Fruit fly (Drosophila melanogaster) whole organism, embryonic: Measurements from ENCODE around the gene Fkbp59.
A peak's percentile ranks its signal among the peaks of the same experiment; 100 is the strongest.

Experiments
- Atf3 ChIP-seq: fragments of 200-800 bp; sonication (Bioruptor generic); optimal IDR thresholded peaks from 3 replicates; lab custom pipeline; 2016; ENCODE audit warnings: missing biosample characterization, missing genetic modification characterization
- Bgb ChIP-seq: fragments of 200-800 bp; sonication (Bioruptor generic); IDR thresholded peaks from 2 replicates; pipeline ENCODE4 v1.3.6; 2022; ENCODE audit warnings: missing biosample characterization, missing genetic modification characterization; ENCODE audit not compliant: partially characterized antibody
- Bteb2 ChIP-seq: fragments of 200-800 bp; sonication (Bioruptor generic); optimal IDR thresholded peaks from 2 replicates; lab custom pipeline; 2016; ENCODE audit warnings: missing biosample characterization, missing genetic modification characterization
- CG12104 ChIP-seq: fragments of 200-800 bp; sonication (Bioruptor generic); optimal IDR thresholded peaks from 3 replicates; lab custom pipeline; 2016; ENCODE audit warnings: missing biosample characterization, missing genetic modification characterization
- CG14965 ChIP-seq: fragments of 200-800 bp; sonication (Bioruptor generic); optimal IDR thresholded peaks from 2 replicates; lab custom pipeline; 2016; ENCODE audit warnings: missing biosample characterization, missing genetic modification characterization, borderline replicate concordance
- CG15269 ChIP-seq: fragments of 200-800 bp; sonication (Bioruptor generic); optimal IDR thresholded peaks from 2 replicates; lab custom pipeline; 2018; ENCODE audit warnings: missing biosample characterization, mild to moderate bottlenecking, missing genetic modification characterization, moderate library complexity
- CG15696 ChIP-seq: fragments of 200-800 bp; sonication (Bioruptor generic); optimal IDR thresholded peaks from 2 replicates; lab custom pipeline; 2019; ENCODE audit warnings: missing biosample characterization, mild to moderate bottlenecking, missing genetic modification characterization, moderate library complexity
- CG17359 ChIP-seq: fragments of 200-800 bp; sonication (Bioruptor generic); optimal IDR thresholded peaks from 3 replicates; lab custom pipeline; 2018; ENCODE audit warnings: missing biosample characterization, mild to moderate bottlenecking, missing genetic modification characterization, moderate library complexity
- CG17568 ChIP-seq: fragments of 200-800 bp; sonication (Bioruptor generic); optimal IDR thresholded peaks from 2 replicates; lab custom pipeline; 2018; ENCODE audit warnings: missing biosample characterization, mild to moderate bottlenecking, missing genetic modification characterization, moderate library complexity
- CG3163 ChIP-seq: fragments of 200-800 bp; sonication (Bioruptor generic); optimal IDR thresholded peaks from 3 replicates; lab custom pipeline; 2016; ENCODE audit warnings: missing biosample characterization, missing genetic modification characterization
- CG33557 ChIP-seq: fragments of 200-800 bp; sonication (Bioruptor generic); optimal IDR thresholded peaks from 2 replicates; lab custom pipeline; 2019; ENCODE audit warnings: missing biosample characterization, mild to moderate bottlenecking, missing genetic modification characterization, moderate library complexity
- CG4282 ChIP-seq: fragments of 200-800 bp; sonication (Bioruptor generic); optimal IDR thresholded peaks from 2 replicates; lab custom pipeline; 2016; ENCODE audit warnings: missing biosample characterization, missing genetic modification characterization
- CG4360 ChIP-seq: fragments of 200-800 bp; sonication (Bioruptor generic); IDR thresholded peaks from 2 replicates; pipeline ENCODE4 v1.3.6; 2022; ENCODE audit warnings: missing biosample characterization, missing genetic modification characterization
- CG4617 ChIP-seq: fragments of 200-800 bp; sonication (Bioruptor generic); optimal IDR thresholded peaks from 3 replicates; lab custom pipeline; 2016; ENCODE audit warnings: missing biosample characterization, missing genetic modification characterization, borderline replicate concordance
- CG4707 ChIP-seq: fragments of 200-800 bp; sonication (Bioruptor generic); optimal IDR thresholded peaks from 2 replicates; lab custom pipeline; 2018; ENCODE audit warnings: missing biosample characterization, mild to moderate bottlenecking, missing genetic modification characterization, moderate library complexity
- CG7357 ChIP-seq: fragments of 200-800 bp; sonication (Bioruptor generic); IDR thresholded peaks from 3 replicates; pipeline ENCODE4 v1.3.6; 2022; ENCODE audit warnings: missing biosample characterization, missing genetic modification characterization
- CG7786 ChIP-seq: fragments of 200-800 bp; sonication (Bioruptor generic); optimal IDR thresholded peaks from 2 replicates; lab custom pipeline; 2016; ENCODE audit warnings: missing biosample characterization, missing genetic modification characterization
- CG8478 ChIP-seq: fragments of >200 bp; optimal IDR thresholded peaks from 2 replicates; lab custom pipeline; 2018
- CG9876 ChIP-seq: fragments of 200-800 bp; sonication (Bioruptor generic); optimal IDR thresholded peaks from 2 replicates; lab custom pipeline; 2016; ENCODE audit warnings: missing biosample characterization, missing genetic modification characterization
- E2f1 ChIP-seq: fragments of 200-800 bp; sonication (Bioruptor generic); IDR thresholded peaks from 2 replicates; pipeline ENCODE4 v1.3.6; 2022; ENCODE audit warnings: missing biosample characterization, missing genetic modification characterization
- H2.0 ChIP-seq: fragments of 200-800 bp; sonication (Bioruptor generic); IDR thresholded peaks from 2 replicates; pipeline ENCODE4 v1.3.6; 2022; ENCODE audit warnings: missing biosample characterization, missing genetic modification characterization
- HHEX ChIP-seq: fragments of 200-800 bp; sonication (Bioruptor generic); optimal IDR thresholded peaks from 3 replicates; lab custom pipeline; 2017; ENCODE audit warnings: missing biosample characterization, mild to moderate bottlenecking, missing genetic modification characterization, missing genetic modification reagents
- HLH54F ChIP-seq: fragments of 200-800 bp; sonication (Bioruptor generic); optimal IDR thresholded peaks from 3 replicates; lab custom pipeline; 2016; ENCODE audit warnings: missing biosample characterization, missing genetic modification characterization
- Hmr ChIP-seq: fragments of 200-800 bp; sonication (Bioruptor generic); optimal IDR thresholded peaks from 3 replicates; lab custom pipeline; 2017; ENCODE audit warnings: mild to moderate bottlenecking, missing biosample characterization, missing genetic modification reagents, missing genetic modification characterization
- Lim3 ChIP-seq: fragments of 200-800 bp; sonication (Bioruptor generic); IDR thresholded peaks from 2 replicates; pipeline ENCODE4 v1.3.6; 2022; ENCODE audit warnings: missing biosample characterization, missing genetic modification characterization
- Myb ChIP-seq: fragments of 200-800 bp; sonication (Bioruptor generic); optimal IDR thresholded peaks from 2 replicates; lab custom pipeline; 2016; ENCODE audit warnings: missing biosample characterization, missing genetic modification characterization
- Nf-YB ChIP-seq: fragments of 200-800 bp; sonication (Bioruptor generic); optimal IDR thresholded peaks from 3 replicates; lab custom pipeline; 2019; ENCODE audit warnings: missing biosample characterization, mild to moderate bottlenecking, missing genetic modification characterization, moderate library complexity
- Side ChIP-seq: fragments of 200-800 bp; sonication (Bioruptor generic); optimal IDR thresholded peaks from 2 replicates; lab custom pipeline; 2016; ENCODE audit warnings: missing biosample characterization, missing genetic modification characterization
- Sin3A ChIP-seq: fragments of >200 bp; optimal IDR thresholded peaks from 2 replicates; lab custom pipeline; 2018
- Six4 ChIP-seq: fragments of 200-800 bp; sonication (Bioruptor generic); optimal IDR thresholded peaks from 2 replicates; lab custom pipeline; 2016; ENCODE audit warnings: missing biosample characterization, missing genetic modification characterization
- Sox100B ChIP-seq: fragments of 200-800 bp; sonication (Bioruptor generic); optimal IDR thresholded peaks from 3 replicates; lab custom pipeline; 2018; ENCODE audit warnings: missing biosample characterization, mild to moderate bottlenecking, missing genetic modification characterization
- Sox102F ChIP-seq: fragments of 200-800 bp; sonication (Bioruptor generic); optimal IDR thresholded peaks from 2 replicates; lab custom pipeline; 2018; ENCODE audit warnings: missing biosample characterization, mild to moderate bottlenecking, missing genetic modification characterization, moderate library complexity
- bab2 ChIP-seq: fragments of 200-800 bp; sonication (Bioruptor generic); optimal IDR thresholded peaks from 2 replicates; lab custom pipeline; 2016; ENCODE audit warnings: missing biosample characterization, missing genetic modification characterization
- bbx ChIP-seq: fragments of 200-800 bp; sonication (Bioruptor generic); IDR thresholded peaks from 2 replicates; pipeline ENCODE4 v1.3.6; 2022; ENCODE audit warnings: missing biosample characterization, missing genetic modification characterization; ENCODE audit not compliant: partially characterized antibody
- chn ChIP-seq: fragments of 200-800 bp; sonication (Bioruptor generic); optimal IDR thresholded peaks from 2 replicates; lab custom pipeline; 2016; ENCODE audit warnings: missing biosample characterization, missing genetic modification characterization
- ftz-f1 ChIP-seq: fragments of 200-800 bp; sonication (Bioruptor generic); optimal IDR thresholded peaks from 2 replicates; lab custom pipeline; 2016; ENCODE audit warnings: missing biosample characterization, missing genetic modification characterization
- ham ChIP-seq: fragments of 200-800 bp; sonication (Bioruptor generic); IDR thresholded peaks from 2 replicates; pipeline ENCODE4 v1.3.6; 2022; ENCODE audit warnings: missing biosample characterization, missing genetic modification characterization
- jumu ChIP-seq: fragments of 200-800 bp; sonication (Bioruptor generic); optimal IDR thresholded peaks from 3 replicates; lab custom pipeline; 2016; ENCODE audit warnings: missing biosample characterization, missing genetic modification characterization
- kay ChIP-seq: fragments of 200-800 bp; sonication (Bioruptor generic); optimal IDR thresholded peaks from 2 replicates; lab custom pipeline; 2016; ENCODE audit warnings: missing biosample characterization, missing genetic modification characterization
- lab ChIP-seq: fragments of 200-800 bp; sonication (Bioruptor generic); optimal IDR thresholded peaks from 3 replicates; lab custom pipeline; 2017; ENCODE audit warnings: missing biosample characterization, missing genetic modification characterization, mild to moderate bottlenecking, moderate library complexity, missing genetic modification reagents
- lbe ChIP-seq: fragments of 200-800 bp; sonication (Bioruptor generic); optimal IDR thresholded peaks from 2 replicates; lab custom pipeline; 2016; ENCODE audit warnings: missing biosample characterization, mild to moderate bottlenecking, missing genetic modification characterization
- mam ChIP-seq: fragments of 200-800 bp; sonication (Bioruptor generic); optimal IDR thresholded peaks from 3 replicates; lab custom pipeline; 2016; ENCODE audit warnings: missing biosample characterization, missing genetic modification characterization
- pfk ChIP-seq: fragments of 200-800 bp; sonication (Bioruptor generic); optimal IDR thresholded peaks from 2 replicates; lab custom pipeline; 2018; ENCODE audit warnings: missing biosample characterization, mild to moderate bottlenecking, missing genetic modification characterization, moderate library complexity
- pita ChIP-seq: fragments of 200-800 bp; sonication (Bioruptor generic); optimal IDR thresholded peaks from 2 replicates; lab custom pipeline; 2017; ENCODE audit warnings: missing biosample characterization, mild to moderate bottlenecking, missing genetic modification characterization
- pros ChIP-seq: fragments of 200-800 bp; sonication (Bioruptor generic); optimal IDR thresholded peaks from 3 replicates; lab custom pipeline; 2019; ENCODE audit warnings: missing biosample characterization, mild to moderate bottlenecking, missing genetic modification characterization, moderate library complexity
- sens ChIP-seq: fragments of 200-800 bp; sonication (Bioruptor generic); peaks from one replicate; lab custom pipeline; 2016; ENCODE audit warnings: missing biosample characterization, missing genetic modification characterization
- sima ChIP-seq: fragments of 200-800 bp; sonication (Bioruptor generic); optimal IDR thresholded peaks from 2 replicates; lab custom pipeline; 2016; ENCODE audit warnings: missing biosample characterization, missing genetic modification characterization
- stwl ChIP-seq: fragments of 200-800 bp; sonication (Bioruptor generic); optimal IDR thresholded peaks from 3 replicates; lab custom pipeline; 2018; ENCODE audit warnings: missing biosample characterization, mild to moderate bottlenecking, missing genetic modification characterization, moderate library complexity
- toy ChIP-seq: fragments of 200-800 bp; sonication (Bioruptor generic); IDR thresholded peaks from 2 replicates; pipeline ENCODE4 v1.3.6; 2022; ENCODE audit warnings: missing biosample characterization, missing genetic modification characterization
- twi ChIP-seq: fragments of 200-800 bp; optimal IDR thresholded peaks from 2 replicates; lab custom pipeline; 2019; ENCODE audit warnings: missing biosample characterization, mild to moderate bottlenecking, missing genetic modification characterization, moderate library complexity
- tx ChIP-seq: fragments of 200-800 bp; sonication (Bioruptor generic); optimal IDR thresholded peaks from 2 replicates; lab custom pipeline; 2016; ENCODE audit warnings: missing biosample characterization, missing genetic modification characterization
- unc-4 ChIP-seq: fragments of 200-800 bp; sonication (Bioruptor generic); IDR thresholded peaks from 2 replicates; pipeline ENCODE4 v1.3.6; 2022; ENCODE audit warnings: missing biosample characterization, missing genetic modification characterization; ENCODE audit not compliant: partially characterized antibody
- wdn ChIP-seq: fragments of 200-800 bp; sonication (Bioruptor generic); IDR thresholded peaks from 2 replicates; pipeline ENCODE4 v1.3.6; 2022; ENCODE audit warnings: missing biosample characterization, missing genetic modification characterization

Gene Fkbp59

DNA sequence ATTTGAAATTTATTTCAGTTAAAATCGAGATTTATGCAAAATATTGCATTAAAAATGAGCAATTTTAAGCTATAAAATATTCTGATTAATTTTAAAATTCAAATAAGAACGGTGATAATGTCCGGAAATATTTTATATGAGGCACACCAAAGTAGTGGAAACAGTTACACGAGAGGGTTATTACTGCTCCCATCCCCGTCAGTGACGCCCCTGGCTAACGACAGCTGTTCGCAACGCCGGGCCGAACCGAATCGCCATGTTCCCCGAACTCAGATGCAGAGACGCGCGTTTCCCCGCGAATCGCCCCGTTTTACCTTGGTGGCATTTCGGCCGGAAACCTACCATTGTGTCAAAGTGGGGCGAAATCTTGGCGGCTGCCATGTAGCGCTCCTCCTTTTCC, 24.0 kb downstream of the Fkbp59 start (continued):
- TF ChIP-seq CG8478 (no peak), ftz-f1 (no peak), mam (peak; percentile 38), kay (GFP tag; lab: Kevin White, UChicago) (no peak), HLH54F (GFP tag; lab: Kevin White, UChicago) (no peak), CG33557 (no peak), Sin3A (lab: Kevin White, UChicago) (no peak), CG14965 (no peak), CG17568 (GFP tag; lab: Kevin White, UChicago) (no peak), CG12104 (GFP tag; lab: Kevin White, UChicago) (no peak), CG4617 (no peak), wdn (GFP tag; lab: Robert Waterston, UW) (no peak), Hmr (peak; percentile 3), CG4282 (no peak), Side (GFP tag; lab: Kevin White, UChicago) (peak; percentile 55), Sox102F (GFP tag; lab: Kevin White, UChicago) (no peak), HHEX (GFP tag; lab: Kevin White, UChicago) (no peak), CG15696 (no peak), ham (peak; percentile 17; the same call in 1 of the 2 replicates), sima (GFP tag; lab: Kevin White, UChicago) (no peak), toy (GFP tag; lab: Robert Waterston, UW) (no peak), CG9876 (GFP tag; lab: Kevin White, UChicago) (no peak), stwl (tag; lab: Kevin White, UChicago) (no peak), Sox100B (GFP tag; lab: Kevin White, UChicago) (no peak), Atf3 (GFP tag; lab: Kevin White, UChicago) (no peak), CG3163 (GFP tag; lab: Kevin White, UChicago) (no peak), CG4360 (no peak), tx (GFP tag; lab: Kevin White, UChicago) (no peak), lab (peak; percentile 38), CG17359 (tag; lab: Kevin White, UChicago) (peak; percentile 39), Six4 (no peak), CG15269 (tag; lab: Kevin White, UChicago) (no peak), CG4707 (GFP tag; lab: Kevin White, UChicago) (no peak), chn (GFP tag; lab: Kevin White, UChicago) (peak; percentile 2), Bgb (no peak), CG7357 (GFP tag; lab: Robert Waterston, UW) (no peak), CG7786 (GFP tag; lab: Kevin White, UChicago) (no peak), Nf-YB (GFP tag; lab: Kevin White, UChicago) (no peak), pros (GFP tag; lab: Kevin White, UChicago) (no peak), unc-4 (no peak), bab2 (no peak), pita (no peak), H2.0 (GFP tag; lab: Robert Waterston, UW) (no peak), Myb (GFP tag; lab: Kevin White, UChicago) (peak; percentile 1), pfk (no peak), E2f1 (no peak), bbx (GFP tag; lab: Robert Waterston, UW) (no peak), Bteb2 (GFP tag; lab: Kevin White, UChicago) (no peak), lbe (no peak), Lim3 (GFP tag; lab: Robert Waterston, UW) (no peak), twi (tag; lab: Kevin White, UChicago) (no peak), sens (peak; percentile 53), jumu (GFP tag; lab: Kevin White, UChicago) (peak; percentile 19)
